Worm (Caenorhabditis elegans) whole organism, late embryonic: ENCODE data around the gene F56F11.1.
"Not testable (repeated sequence)": the region's sequence is repeated elsewhere in the genome, so short reads cannot be mapped to it uniquely, and the experiment has no call there.

Experiments
- F13H6.1 ChIP-seq: sonication (generic microtip); optimal IDR thresholded peaks from 2 replicates; lab custom pipeline; 2016; ENCODE audit warnings: missing genetic modification characterization, missing compliant biosample characterization
- K02D7.2 ChIP-seq: sonication (generic microtip); optimal IDR thresholded peaks from 2 replicates; lab custom pipeline; 2017; ENCODE audit warnings: mild to moderate bottlenecking, missing genetic modification characterization, missing compliant biosample characterization
- K09A11.1 ChIP-seq: sonication (generic microtip); optimal IDR thresholded peaks from 2 replicates; lab custom pipeline; 2017; ENCODE audit warnings: antibody characterized with exemption, mild to moderate bottlenecking, missing genetic modification characterization, missing compliant biosample characterization; ENCODE audit not compliant: insufficient read depth
- T23F11.4 ChIP-seq: fragments of 200-800 bp; sonication (Bioruptor generic); optimal IDR thresholded peaks from 2 replicates; lab custom pipeline; 2018; ENCODE audit warnings: mild to moderate bottlenecking, missing genetic modification characterization, missing compliant biosample characterization
- ahr-1 ChIP-seq: sonication (generic microtip); optimal IDR thresholded peaks from 2 replicates; lab custom pipeline; 2016; ENCODE audit warnings: missing genetic modification characterization, missing compliant biosample characterization
- ceh-24 ChIP-seq: sonication (generic microtip); optimal IDR thresholded peaks from 2 replicates; lab custom pipeline; 2016; ENCODE audit warnings: mild to moderate bottlenecking, missing genetic modification characterization, missing compliant biosample characterization
- ceh-31 ChIP-seq: sonication (generic microtip); optimal IDR thresholded peaks from 2 replicates; lab custom pipeline; 2016; ENCODE audit warnings: missing genetic modification characterization, missing compliant biosample characterization
- ceh-45 ChIP-seq: fragments of 200-800 bp; sonication (Bioruptor generic); IDR thresholded peaks from 2 replicates; pipeline ENCODE4 v1.3.6; 2022; ENCODE audit warnings: missing genetic modification reagents, missing genetic modification characterization, missing compliant biosample characterization
- ceh-6 ChIP-seq: fragments of 200-800 bp; sonication (Bioruptor generic); optimal IDR thresholded peaks from 2 replicates; lab custom pipeline; 2018; ENCODE audit warnings: mild to moderate bottlenecking, missing genetic modification characterization, missing compliant biosample characterization
- ceh-9 ChIP-seq: sonication (generic microtip); optimal IDR thresholded peaks from 2 replicates; lab custom pipeline; 2016; ENCODE audit warnings: mild to moderate bottlenecking, missing genetic modification characterization, inconsistent platforms, missing compliant biosample characterization
- elt-2 ChIP-seq: sonication (generic microtip); optimal IDR thresholded peaks from 2 replicates; lab custom pipeline; 2016; ENCODE audit warnings: missing genetic modification reagents, missing genetic modification characterization, missing compliant biosample characterization
- ets-4 ChIP-seq: sonication (generic microtip); optimal IDR thresholded peaks from 2 replicates; lab custom pipeline; 2016; ENCODE audit warnings: missing genetic modification characterization, missing compliant biosample characterization
- eyg-1 ChIP-seq: sonication (generic microtip); optimal IDR thresholded peaks from 2 replicates; lab custom pipeline; 2016; ENCODE audit warnings: missing genotype, missing genetic modification characterization, missing compliant biosample characterization
- hlh-13 ChIP-seq: fragments of 200-800 bp; sonication (Bioruptor generic); optimal IDR thresholded peaks from 2 replicates; lab custom pipeline; 2018; ENCODE audit warnings: mild to moderate bottlenecking, missing genetic modification characterization, missing compliant biosample characterization
- hlh-6 ChIP-seq: sonication (generic microtip); optimal IDR thresholded peaks from 2 replicates; lab custom pipeline; 2016; ENCODE audit warnings: missing genotype, missing genetic modification characterization, missing compliant biosample characterization
- lin-11 ChIP-seq: fragments of 200-800 bp; sonication (Bioruptor generic); optimal IDR thresholded peaks from 2 replicates; lab custom pipeline; 2018; ENCODE audit warnings: mild to moderate bottlenecking, missing genetic modification characterization, missing compliant biosample characterization
- madf-2 ChIP-seq: sonication (generic microtip); optimal IDR thresholded peaks from 2 replicates; lab custom pipeline; 2017; ENCODE audit warnings: missing genetic modification characterization, missing compliant biosample characterization
- mec-3 ChIP-seq: sonication (generic microtip); optimal IDR thresholded peaks from 2 replicates; lab custom pipeline; 2016; ENCODE audit warnings: borderline replicate concordance, missing genetic modification characterization, missing compliant biosample characterization
- nfya-1 ChIP-seq: sonication (generic microtip); optimal IDR thresholded peaks from 2 replicates; lab custom pipeline; 2017; ENCODE audit warnings: missing genetic modification characterization, mild to moderate bottlenecking, missing compliant biosample characterization, antibody characterized with exemption, moderate library complexity
- npax-4 ChIP-seq: sonication (generic microtip); optimal IDR thresholded peaks from 2 replicates; lab custom pipeline; 2016; ENCODE audit warnings: missing genetic modification characterization, missing compliant biosample characterization
- pat-9 ChIP-seq: fragments of 200-800 bp; sonication (Bioruptor generic); optimal IDR thresholded peaks from 2 replicates; lab custom pipeline; 2018; ENCODE audit warnings: mild to moderate bottlenecking, missing genetic modification characterization, moderate library complexity, missing compliant biosample characterization
- pax-1 ChIP-seq: fragments of 150-350 bp; optimal IDR thresholded peaks from 2 replicates; lab custom pipeline; 2014; ENCODE audit warnings: missing biosample characterization, missing genetic modification characterization
- pha-2 ChIP-seq: sonication (generic microtip); optimal IDR thresholded peaks from 2 replicates; lab custom pipeline; 2017; ENCODE audit warnings: mild to moderate bottlenecking, missing genetic modification characterization, missing compliant biosample characterization
- pqm-1 ChIP-seq: sonication (generic microtip); optimal IDR thresholded peaks from 2 replicates; lab custom pipeline; 2016; ENCODE audit warnings: missing genetic modification characterization, missing compliant biosample characterization
- pros-1 ChIP-seq: fragments of 150-350 bp; optimal IDR thresholded peaks from 2 replicates; lab custom pipeline; 2014; ENCODE audit warnings: missing biosample characterization, missing genetic modification reagents, missing genetic modification characterization
- ref-2 ChIP-seq: sonication (generic microtip); optimal IDR thresholded peaks from 2 replicates; lab custom pipeline; 2016; ENCODE audit warnings: missing genetic modification characterization, missing compliant biosample characterization
- rnt-1 ChIP-seq: sonication (generic microtip); optimal IDR thresholded peaks from 2 replicates; lab custom pipeline; 2016; ENCODE audit warnings: missing genetic modification characterization, missing compliant biosample characterization
- sdc-2 ChIP-seq: sonication (generic microtip); optimal IDR thresholded peaks from 2 replicates; lab custom pipeline; 2016; ENCODE audit warnings: missing genotype, missing genetic modification characterization, missing compliant biosample characterization
- tbx-7 ChIP-seq: sonication (generic microtip); optimal IDR thresholded peaks from 2 replicates; lab custom pipeline; 2016; ENCODE audit warnings: missing genotype, missing genetic modification characterization, missing compliant biosample characterization
- unc-55 ChIP-seq: sonication (generic microtip); optimal IDR thresholded peaks from 2 replicates; lab custom pipeline; 2017; ENCODE audit warnings: missing biosample characterization, missing genetic modification reagents, missing genetic modification characterization
- zip-5 ChIP-seq: sonication (generic microtip); optimal IDR thresholded peaks from 2 replicates; lab custom pipeline; 2016; ENCODE audit warnings: missing genetic modification characterization, missing compliant biosample characterization
- ztf-16 ChIP-seq: sonication (generic microtip); optimal IDR thresholded peaks from 2 replicates; lab custom pipeline; 2017; ENCODE audit warnings: missing genetic modification characterization, missing compliant biosample characterization

Gene F56F11.1

DNA sequence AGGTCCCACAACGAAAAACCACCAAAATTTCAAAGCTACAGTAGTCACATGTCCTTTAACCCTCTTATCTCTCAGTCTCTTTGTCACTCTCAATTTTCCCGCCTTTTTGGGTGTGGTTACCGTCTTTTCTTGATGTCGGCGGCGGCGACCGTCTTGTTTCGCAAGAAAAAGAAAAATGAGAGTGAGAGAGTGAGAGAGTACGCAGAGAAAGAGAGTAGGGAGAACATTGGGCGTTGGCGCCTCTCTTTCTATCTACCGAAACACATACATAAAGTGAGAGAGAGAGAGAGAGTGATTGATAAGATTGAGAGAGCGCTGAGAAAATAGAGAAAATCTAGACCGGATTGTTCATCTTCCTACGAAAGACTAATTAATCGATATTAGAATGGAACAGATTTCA lies 15.6 kb upstream of the F56F11.1 start:
- TF ChIP-seq pqm-1 (tag; lab: Kevin White, UChicago): peak; percentile 52
- no peak for TF ChIP-seq pha-2
- TF ChIP-seq madf-2 (tag; lab: Kevin White, UChicago): no peak
- peak; percentile 24 for TF ChIP-seq elt-2 (tag; lab: Kevin White, UChicago)
- TF ChIP-seq hlh-6 (tag; lab: Kevin White, UChicago): no peak

ce11 chrIII:2879703-2880102 lies 11.8 kb upstream of the F56F11.1 start:
- TF ChIP-seq ztf-16 (tag; lab: Kevin White, UChicago): no peak
- TF ChIP-seq unc-55 (GFP tag; lab: Kevin White, UChicago): no peak
- TF ChIP-seq zip-5 (tag; lab: Kevin White, UChicago): no peak
- TF ChIP-seq ceh-31 (tag; lab: Kevin White, UChicago): no peak
- TF ChIP-seq lin-11 (tag; lab: Kevin White, UChicago): no peak
- no peak for TF ChIP-seq ceh-45 (GFP tag; lab: Robert Waterston, UW)
- TF ChIP-seq pros-1 (tag; lab: Kevin White, UChicago): no peak
- no peak for TF ChIP-seq mec-3 (tag; lab: Kevin White, UChicago)
- TF ChIP-seq rnt-1: no peak
- no peak for TF ChIP-seq pat-9 (tag; lab: Kevin White, UChicago)
- TF ChIP-seq ahr-1 (tag; lab: Kevin White, UChicago): no peak
- TF ChIP-seq T23F11.4 (GFP tag; lab: Kevin White, UChicago): no peak
- no peak for TF ChIP-seq ets-4
- no peak for TF ChIP-seq hlh-13 (GFP tag; lab: Kevin White, UChicago)
- TF ChIP-seq sdc-2 (tag; lab: Kevin White, UChicago): no peak

DNA sequence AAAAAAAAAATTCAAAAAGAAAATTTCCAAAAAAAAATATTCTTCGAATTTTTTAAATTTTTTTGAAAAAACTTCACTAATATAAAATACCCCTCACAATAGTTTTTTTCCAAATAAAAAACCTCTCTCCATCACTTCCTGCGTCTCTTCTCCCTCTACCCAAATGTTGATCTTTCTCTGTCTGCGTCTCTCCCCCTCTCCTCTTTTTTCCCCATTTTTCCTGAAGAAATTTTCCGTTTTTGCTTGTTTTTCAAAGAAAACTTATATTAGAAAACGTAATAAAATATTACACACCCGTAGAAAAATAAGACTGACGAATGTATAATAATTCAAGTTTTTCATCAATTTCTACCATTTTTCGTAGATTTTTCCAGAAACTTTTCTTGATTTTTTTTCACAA lies 10.4 kb upstream of the F56F11.1 start:
- TF ChIP-seq npax-4 (tag; lab: Kevin White, UChicago): no peak
- no peak for TF ChIP-seq pax-1 (tag; lab: Kevin White, UChicago)
- TF ChIP-seq F13H6.1: no peak
- TF ChIP-seq tbx-7 (tag; lab: Kevin White, UChicago): no peak
- TF ChIP-seq lin-11 (tag; lab: Kevin White, UChicago): no peak
- TF ChIP-seq hlh-6 (tag; lab: Kevin White, UChicago): no peak
- no peak for TF ChIP-seq K02D7.2
- no peak for TF ChIP-seq ceh-6 (GFP tag; lab: Kevin White, UChicago)
- no peak for TF ChIP-seq K09A11.1 (tag; lab: Kevin White, UChicago)
- TF ChIP-seq ceh-9 (tag; lab: Kevin White, UChicago): no peak

DNA sequence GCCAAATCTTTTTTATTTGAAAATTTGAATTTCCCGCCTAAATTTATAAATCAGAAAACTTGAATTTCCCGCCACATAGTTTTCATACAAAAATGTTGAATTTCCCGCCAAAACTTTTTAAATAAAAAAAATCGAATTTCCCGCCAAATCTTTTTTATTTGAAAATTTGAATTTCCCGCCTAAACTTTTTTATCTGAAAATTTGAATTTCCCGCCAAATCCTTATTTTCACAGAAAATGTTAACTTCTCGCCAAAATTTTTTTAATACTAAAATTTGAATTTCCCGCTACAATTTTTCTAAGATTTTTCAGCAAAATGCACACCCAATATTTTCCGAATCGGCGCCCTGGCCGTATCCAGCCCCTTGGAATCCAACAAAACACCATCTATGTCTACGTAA lies 9.6 kb upstream of the F56F11.1 start, which contains the start of gene F56F11.2:
Gene F56F11.2 (plus strand): TSS at position 301 of the 400 bp plus-strand sequence.
- TF ChIP-seq ref-2; nfya-1 (tag; lab: Kevin White, UChicago); ceh-24 (tag; lab: Kevin White, UChicago): not testable (repeated sequence)

DNA sequence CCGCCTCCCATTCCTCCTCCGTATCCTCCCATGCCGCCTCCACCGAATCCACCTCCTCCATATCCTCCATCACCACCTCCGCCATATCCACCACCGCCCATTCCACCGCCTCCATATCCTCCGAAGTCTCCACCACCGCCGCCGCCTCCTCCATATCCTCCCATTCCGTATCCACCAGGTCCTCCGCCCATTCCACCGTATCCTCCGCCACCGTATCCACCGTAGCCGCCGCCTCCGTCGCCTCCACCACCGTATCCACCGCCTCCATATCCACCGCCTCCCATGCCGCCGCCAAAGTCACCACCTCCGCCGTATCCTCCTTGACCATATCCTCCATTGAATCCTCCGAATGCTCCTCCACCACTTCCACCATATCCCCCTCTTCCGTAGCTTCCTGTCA lies 8.2 kb downstream of the F56F11.1 start:
- TF ChIP-seq T23F11.4 (GFP tag; lab: Kevin White, UChicago): no peak
- no peak for TF ChIP-seq npax-4 (tag; lab: Kevin White, UChicago)
- no peak for TF ChIP-seq ahr-1 (tag; lab: Kevin White, UChicago)
- TF ChIP-seq sdc-2 (tag; lab: Kevin White, UChicago): peak; percentile 16
- no peak for TF ChIP-seq eyg-1 (tag; lab: Kevin White, UChicago)
- no peak for TF ChIP-seq pat-9 (tag; lab: Kevin White, UChicago)

DNA sequence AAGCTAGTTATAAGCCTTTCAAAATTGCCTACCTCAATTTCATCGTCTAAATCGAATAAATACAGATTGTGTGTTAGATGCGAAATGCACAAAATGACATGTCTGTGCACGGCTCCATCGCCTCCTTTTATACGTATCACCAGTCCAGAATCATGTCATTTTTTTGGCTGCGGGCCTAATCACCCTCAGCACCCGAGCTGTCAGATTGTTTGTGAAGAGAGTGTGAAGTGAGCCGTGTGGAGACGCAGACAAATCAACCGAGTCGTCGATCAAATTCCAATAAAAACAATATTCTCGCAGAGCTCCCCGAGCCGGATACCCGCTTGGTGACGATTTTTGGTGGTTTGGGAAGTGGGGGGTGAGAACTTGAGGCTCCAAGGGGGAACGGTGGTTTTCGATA lies 9.6 kb downstream of the F56F11.1 start, which contains the start of gene idpa-1:
Gene idpa-1 (minus strand): TSS at position 101 of the 400 bp plus-strand sequence.
- TF ChIP-seq T23F11.4 (GFP tag; lab: Kevin White, UChicago) (no peak), unc-55 (GFP tag; lab: Kevin White, UChicago) (peak; percentile 8)
